Fruit fly (Drosophila melanogaster): ENCODE measurements around the gene CG2991.

CG2991 gene

DNA sequence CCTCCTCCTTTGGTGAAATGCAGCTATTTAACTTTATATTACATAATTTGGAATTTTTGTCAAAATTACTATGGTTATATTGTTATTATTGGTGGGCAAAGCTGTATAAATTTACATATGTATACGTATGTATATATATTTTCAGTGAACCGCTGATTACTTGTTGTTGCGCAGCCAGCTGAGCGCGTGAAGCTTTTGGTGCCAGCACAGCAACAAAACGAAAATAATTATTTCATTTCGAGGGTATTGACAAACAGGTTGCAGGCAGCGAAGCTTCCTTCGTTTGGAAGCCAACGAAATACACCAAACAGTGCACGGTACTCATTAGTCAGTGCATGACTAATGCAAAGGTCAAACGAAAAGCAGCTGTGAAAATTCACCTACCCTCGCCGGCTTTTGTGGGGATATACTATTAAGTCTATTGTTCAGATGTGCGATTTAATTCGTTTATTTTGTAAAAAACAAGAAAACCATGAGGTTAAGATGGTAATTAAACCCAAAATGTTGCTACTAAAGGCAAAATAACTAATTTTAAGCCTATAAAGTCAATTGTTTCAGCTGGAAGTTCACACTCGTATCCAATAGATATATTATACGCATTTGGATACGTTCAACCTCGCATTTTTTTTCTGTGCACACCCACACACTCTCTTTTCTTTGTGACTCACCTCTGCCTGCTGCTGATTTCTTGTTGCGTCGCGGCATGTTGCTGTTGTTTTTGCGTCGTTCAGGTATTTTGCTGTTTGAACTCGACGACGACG, 16.2 kb downstream of the CG2991 start:
- TF ChIP-seq CG1792 (GFP tag; optimal IDR thresholded peaks at IDR 0.05) (no peak), CG10267 (tag; optimal IDR thresholded peaks at IDR 0.05) (no peak), CG30403 (GFP tag; optimal IDR thresholded peaks at IDR 0.05) (peak; percentile 33), CG4820 (GFP tag; optimal IDR thresholded peaks at IDR 0.05) (peak; percentile 2), CG7987 (GFP tag; optimal IDR thresholded peaks at IDR 0.05) (no peak), E2f1 (GFP tag; IDR thresholded peaks at IDR 0.05) (no peak), ttk (GFP tag; IDR thresholded peaks at IDR 0.05) (no peak), ATbp (GFP tag; optimal IDR thresholded peaks at IDR 0.05) (peak; percentile 7), CG10565 (GFP tag; optimal IDR thresholded peaks at IDR 0.05) (no peak), ash1 (GFP tag; optimal IDR thresholded peaks at IDR 0.05) (no peak), wor (GFP tag; IDR thresholded peaks at IDR 0.05) (no peak), nau (GFP tag; optimal IDR thresholded peaks at IDR 0.05) (no peak), Ets65A (GFP tag) (peak; percentile 77), CG17385 (GFP tag; optimal IDR thresholded peaks at IDR 0.05) (no peak), toy (GFP tag; IDR thresholded peaks at IDR 0.05) (peak; percentile 47; the same call in 1 of the 2 replicates), Deaf1 (tag; optimal IDR thresholded peaks at IDR 0.05) (no peak), HLHmδ (GFP tag; optimal IDR thresholded peaks at IDR 0.05) (no peak), CG3065 (GFP tag; optimal IDR thresholded peaks at IDR 0.05) (no peak), Adf1 (GFP tag; IDR thresholded peaks at IDR 0.05) (no peak), aop (GFP tag; IDR thresholded peaks at IDR 0.05) (no peak), CG1603 (tag; optimal IDR thresholded peaks at IDR 0.05) (peak; percentile 10), CG12659 (GFP tag; optimal IDR thresholded peaks at IDR 0.05) (peak; percentile 8), CG11247 (GFP tag; IDR thresholded peaks at IDR 0.05) (no peak), unpg (GFP tag; optimal IDR thresholded peaks at IDR 0.05) (no peak), CG7357 (GFP tag; IDR thresholded peaks at IDR 0.05) (no peak), Dip2 (GFP tag; IDR thresholded peaks at IDR 0.05) (no peak), mld (GFP tag; IDR thresholded peaks at IDR 0.05; ENCODE audit: partially characterized antibody) (no peak), CG17568 (GFP tag; optimal IDR thresholded peaks at IDR 0.05) (no peak), CG12942 (GFP tag; optimal IDR thresholded peaks at IDR 0.05) (no peak), CG13123 (GFP tag; optimal IDR thresholded peaks at IDR 0.05) (no peak), bsh (GFP tag; optimal IDR thresholded peaks at IDR 0.05) (no peak), Hr51 (GFP tag; optimal IDR thresholded peaks at IDR 0.05) (peak; percentile 41 to 54), CG14050 (GFP tag; IDR thresholded peaks at IDR 0.05) (no peak), CG10543 (GFP tag; optimal IDR thresholded peaks at IDR 0.05) (no peak), NFAT (GFP tag; IDR thresholded peaks at IDR 0.05) (no peak), CG14710 (tag; optimal IDR thresholded peaks at IDR 0.05) (no peak), CG16813 (GFP tag; IDR thresholded peaks at IDR 0.05; ENCODE audit: partially characterized antibody) (no peak), crp (GFP tag; optimal IDR thresholded peaks at IDR 0.05) (no peak), CG6654 (GFP tag; optimal IDR thresholded peaks at IDR 0.05) (no peak), ems (GFP tag; optimal IDR thresholded peaks at IDR 0.05) (no peak), org-1 (GFP tag; optimal IDR thresholded peaks at IDR 0.05) (no peak), CG11456 (GFP tag; IDR thresholded peaks at IDR 0.05) (no peak), ci (GFP tag; IDR thresholded peaks at IDR 0.05) (peak; percentile 43; the same call in 2 of the 3 replicates), gsb (GFP tag; IDR thresholded peaks at IDR 0.05) (no peak), Awh (GFP tag; IDR thresholded peaks at IDR 0.05) (no peak), MBD-R2 (GFP tag; IDR thresholded peaks at IDR 0.05) (no peak), CG42726 (GFP tag; IDR thresholded peaks at IDR 0.05; ENCODE audit: partially characterized antibody) (no peak), CG15479 (GFP tag; optimal IDR thresholded peaks at IDR 0.05) (no peak), Lpt (GFP tag; optimal IDR thresholded peaks at IDR 0.05) (no peak), CG6854 (GFP tag; optimal IDR thresholded peaks at IDR 0.05) (peak; percentile 65)

All from whole organism, embryonic.